Fruit fly (Drosophila melanogaster) whole organism, adult: Measurements from ENCODE around the gene Xport-B.

Source experiments
- CG33017 ChIP-seq: fragments of 200-800 bp; sonication (Bioruptor generic); optimal IDR thresholded peaks from 2 replicates; lab custom pipeline; 2018; ENCODE audit warnings: missing biosample characterization, mild to moderate bottlenecking, missing genetic modification characterization, moderate library complexity
- CG5204 ChIP-seq: fragments of 200-800 bp; sonication (Bioruptor generic); optimal IDR thresholded peaks from 2 replicates; lab custom pipeline; 2016; ENCODE audit warnings: missing biosample characterization, missing genetic modification characterization
- CG7045 ChIP-seq: fragments of 200-800 bp; sonication (Bioruptor generic); optimal IDR thresholded peaks from 2 replicates; lab custom pipeline; 2017; ENCODE audit warnings: missing biosample characterization, mild to moderate bottlenecking, missing genetic modification characterization
- Clk ChIP-seq: fragments of 200-800 bp; sonication (Bioruptor generic); optimal IDR thresholded peaks from 2 replicates; lab custom pipeline; 2017; ENCODE audit warnings: missing biosample characterization, missing genetic modification characterization
- Mnt ChIP-seq: fragments of 200-800 bp; sonication (Bioruptor generic); optimal IDR thresholded peaks from 2 replicates; lab custom pipeline; 2016; ENCODE audit warnings: missing biosample characterization, mild to moderate bottlenecking, missing genetic modification characterization
- cnc ChIP-seq, 2 experiments: fragments of >200 bp; optimal IDR thresholded peaks; 2 replicates each; lab custom pipeline; 2017
- tj ChIP-seq: fragments of 200-800 bp; sonication (Bioruptor generic); optimal IDR thresholded peaks from 3 replicates; lab custom pipeline; 2017; ENCODE audit warnings: missing biosample characterization, mild to moderate bottlenecking, missing genetic modification characterization, moderate library complexity

DNA sequence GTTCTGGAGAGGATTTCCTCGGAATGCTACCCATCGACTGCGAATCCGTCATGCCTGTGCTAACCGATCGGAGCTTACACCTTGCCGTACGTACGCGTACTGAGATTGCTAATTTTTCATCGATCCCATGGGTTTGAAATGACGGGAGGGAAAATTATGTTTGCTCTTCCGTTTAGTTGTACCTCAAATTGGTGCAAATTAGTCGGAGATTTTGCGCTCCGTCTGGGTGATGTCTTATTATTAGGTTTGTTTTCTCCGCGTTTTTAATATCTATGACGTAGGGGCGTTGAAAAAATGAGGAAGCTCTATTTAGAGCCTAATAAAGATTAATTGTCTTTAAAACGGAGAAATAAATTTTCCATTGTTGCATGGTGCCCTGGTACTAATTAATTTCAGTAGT, 13.3 kb upstream of the Xport-B start, which contains the start of gene CG4459:
- TF ChIP-seq Mnt (no peak), Clk (no peak), tj (GFP tag; lab: Kevin White, UChicago) (no peak), CG33017 (tag; lab: Kevin White, UChicago) (no peak), CG5204 (no peak), CG7045 (no peak), cnc (optimal IDR thresholded peaks at IDR 0.05; lab: Kevin White, UChicago) (no peak)
